Fruit fly (Drosophila melanogaster) whole organism, embryonic: Measurements from ENCODE around the gene yellow-e.

Source experiments
- Ada2b ChIP-seq: fragments of 200-800 bp; sonication (Bioruptor generic); IDR thresholded peaks from 2 replicates; pipeline ENCODE4 v1.3.6; 2022; ENCODE audit warnings: missing biosample characterization, missing genetic modification characterization
- CG10267 ChIP-seq: fragments of 200-800 bp; sonication (Bioruptor generic); optimal IDR thresholded peaks from 2 replicates; lab custom pipeline; 2018; ENCODE audit warnings: missing biosample characterization, mild to moderate bottlenecking, missing genetic modification characterization, moderate library complexity
- CG10431 ChIP-seq: fragments of 200-800 bp; sonication (Bioruptor generic); optimal IDR thresholded peaks from 3 replicates; lab custom pipeline; 2018; ENCODE audit warnings: missing biosample characterization, mild to moderate bottlenecking, missing genetic modification characterization
- CG10565 ChIP-seq: fragments of 200-800 bp; sonication (Bioruptor generic); optimal IDR thresholded peaks from 3 replicates; lab custom pipeline; 2016; ENCODE audit warnings: missing biosample characterization, mild to moderate bottlenecking, missing genetic modification characterization
- CG10979 ChIP-seq: fragments of 200-800 bp; sonication (Bioruptor generic); optimal IDR thresholded peaks from 2 replicates; lab custom pipeline; 2018; ENCODE audit warnings: missing biosample characterization, mild to moderate bottlenecking, missing genetic modification characterization, moderate library complexity
- CG15514 ChIP-seq: fragments of 200-800 bp; sonication (Bioruptor generic); optimal IDR thresholded peaks from 3 replicates; lab custom pipeline; 2017; ENCODE audit warnings: missing biosample characterization, missing genetic modification characterization, mild to moderate bottlenecking, moderate library complexity, missing genetic modification reagents
- CG16779 ChIP-seq: fragments of 200-800 bp; sonication (Bioruptor generic); IDR thresholded peaks from 2 replicates; pipeline ENCODE4 v1.3.6; 2022; ENCODE audit warnings: missing biosample characterization, missing genetic modification characterization
- CG17385 ChIP-seq: fragments of 200-800 bp; sonication (Bioruptor generic); optimal IDR thresholded peaks from 3 replicates; lab custom pipeline; 2018; ENCODE audit warnings: missing biosample characterization, mild to moderate bottlenecking, missing genetic modification characterization
- CG17829 ChIP-seq: fragments of 200-800 bp; optimal IDR thresholded peaks from 2 replicates; lab custom pipeline; 2019; ENCODE audit warnings: missing biosample characterization, mild to moderate bottlenecking, missing genetic modification characterization, moderate library complexity
- CG18476 ChIP-seq: fragments of 200-800 bp; sonication (Bioruptor generic); optimal IDR thresholded peaks from 2 replicates; lab custom pipeline; 2016; ENCODE audit warnings: missing biosample characterization, mild to moderate bottlenecking, missing genetic modification characterization
- CG18599 ChIP-seq: fragments of 200-800 bp; sonication (Bioruptor generic); optimal IDR thresholded peaks from 3 replicates; lab custom pipeline; 2017; ENCODE audit warnings: missing biosample characterization, missing genetic modification characterization, mild to moderate bottlenecking, moderate library complexity, missing genetic modification reagents
- CG18619 ChIP-seq: fragments of 200-800 bp; sonication (Bioruptor generic); optimal IDR thresholded peaks from 3 replicates; lab custom pipeline; 2017; ENCODE audit warnings: missing biosample characterization, mild to moderate bottlenecking, missing genetic modification characterization
- CG32532 ChIP-seq: fragments of 200-800 bp; sonication (Bioruptor generic); IDR thresholded peaks from 2 replicates; pipeline ENCODE4 v1.3.6; 2022; ENCODE audit warnings: missing biosample characterization, missing genetic modification characterization
- CG34422 ChIP-seq: fragments of 200-800 bp; sonication (Bioruptor generic); IDR thresholded peaks from 3 replicates; pipeline ENCODE4 v1.3.6; 2022; ENCODE audit warnings: missing biosample characterization, missing genetic modification characterization
- CG4707 ChIP-seq: fragments of 200-800 bp; sonication (Bioruptor generic); optimal IDR thresholded peaks from 2 replicates; lab custom pipeline; 2018; ENCODE audit warnings: missing biosample characterization, mild to moderate bottlenecking, missing genetic modification characterization, moderate library complexity
- CG6654 ChIP-seq: fragments of 200-800 bp; sonication (Bioruptor generic); optimal IDR thresholded peaks from 2 replicates; lab custom pipeline; 2017; ENCODE audit warnings: missing biosample characterization, mild to moderate bottlenecking, missing genetic modification characterization
- Dek ChIP-seq: fragments of 200-800 bp; sonication (Bioruptor generic); optimal IDR thresholded peaks from 3 replicates; lab custom pipeline; 2019; ENCODE audit warnings: missing biosample characterization, mild to moderate bottlenecking, missing genetic modification characterization, moderate library complexity
- Ets97D ChIP-seq: fragments of 200-800 bp; sonication (Bioruptor generic); optimal IDR thresholded peaks from 3 replicates; lab custom pipeline; 2016; ENCODE audit warnings: missing biosample characterization, missing genetic modification characterization
- Fer2 ChIP-seq: fragments of 200-800 bp; sonication (Bioruptor generic); optimal IDR thresholded peaks from 2 replicates; lab custom pipeline; 2018; ENCODE audit warnings: missing biosample characterization, mild to moderate bottlenecking, missing genetic modification characterization, moderate library complexity
- H15 ChIP-seq: fragments of 200-800 bp; sonication (Bioruptor generic); IDR thresholded peaks from 3 replicates; pipeline ENCODE4 v1.3.6; 2022; ENCODE audit warnings: missing biosample characterization, missing genetic modification characterization
- Hmr ChIP-seq: fragments of 200-800 bp; sonication (Bioruptor generic); optimal IDR thresholded peaks from 3 replicates; lab custom pipeline; 2017; ENCODE audit warnings: mild to moderate bottlenecking, missing biosample characterization, missing genetic modification reagents, missing genetic modification characterization
- Hr78 ChIP-seq, 2 experiments: fragments of 200-800 bp in 1 of 2; fragments of >200 bp in 1 of 2; sonication (Bioruptor generic) in 1 of 2; optimal IDR thresholded peaks; 2 replicates each; lab custom pipeline; 2017 to 2019; ENCODE audit warnings: missing biosample characterization in 2 of 2, missing genetic modification characterization in 2 of 2, mild to moderate bottlenecking in 1 of 2, moderate library complexity in 1 of 2
- Max ChIP-seq: fragments of 200-800 bp; sonication (Bioruptor generic); optimal IDR thresholded peaks from 2 replicates; lab custom pipeline; 2016; ENCODE audit warnings: missing biosample characterization, mild to moderate bottlenecking, missing genetic modification characterization
- Meics ChIP-seq: fragments of 200-800 bp; sonication (Bioruptor generic); optimal IDR thresholded peaks from 2 replicates; lab custom pipeline; 2017; ENCODE audit warnings: missing biosample characterization, mild to moderate bottlenecking, missing genetic modification characterization
- Nf-YB ChIP-seq: fragments of 200-800 bp; sonication (Bioruptor generic); optimal IDR thresholded peaks from 3 replicates; lab custom pipeline; 2019; ENCODE audit warnings: missing biosample characterization, mild to moderate bottlenecking, missing genetic modification characterization, moderate library complexity
- Six4 ChIP-seq: fragments of 200-800 bp; sonication (Bioruptor generic); optimal IDR thresholded peaks from 2 replicates; lab custom pipeline; 2016; ENCODE audit warnings: missing biosample characterization, missing genetic modification characterization
- Sox102F ChIP-seq: fragments of 200-800 bp; sonication (Bioruptor generic); optimal IDR thresholded peaks from 2 replicates; lab custom pipeline; 2018; ENCODE audit warnings: missing biosample characterization, mild to moderate bottlenecking, missing genetic modification characterization, moderate library complexity
- Xbp1 ChIP-seq: fragments of 200-800 bp; sonication (Bioruptor generic); optimal IDR thresholded peaks from 3 replicates; lab custom pipeline; 2016; ENCODE audit warnings: missing biosample characterization, mild to moderate bottlenecking, missing genetic modification characterization
- crc ChIP-seq: fragments of 200-800 bp; sonication (Bioruptor generic); optimal IDR thresholded peaks from 2 replicates; lab custom pipeline; 2016; ENCODE audit warnings: missing biosample characterization, missing genetic modification characterization
- cwo ChIP-seq: fragments of 200-800 bp; sonication (Bioruptor generic); optimal IDR thresholded peaks from 3 replicates; lab custom pipeline; 2017; ENCODE audit warnings: missing biosample characterization, missing genetic modification characterization, mild to moderate bottlenecking, moderate library complexity, missing genetic modification reagents
- danr ChIP-seq: fragments of 200-800 bp; sonication (Bioruptor generic); IDR thresholded peaks from 2 replicates; pipeline ENCODE4 v1.3.6; 2022; ENCODE audit warnings: missing biosample characterization, missing genetic modification characterization
- dati ChIP-seq: fragments of 200-800 bp; sonication (Bioruptor generic); IDR thresholded peaks from 2 replicates; pipeline ENCODE4 v1.3.6; 2022; ENCODE audit warnings: missing biosample characterization, missing genetic modification characterization
- dimm ChIP-seq: fragments of 200-800 bp; sonication (Bioruptor generic); IDR thresholded peaks from 2 replicates; pipeline ENCODE4 v1.3.6; 2022; ENCODE audit warnings: missing biosample characterization, missing genetic modification characterization
- dm ChIP-seq: fragments of 200-800 bp; sonication (Bioruptor generic); optimal IDR thresholded peaks from 3 replicates; lab custom pipeline; 2016; ENCODE audit warnings: missing biosample characterization, missing genetic modification characterization
- dpn ChIP-seq, 2 experiments: fragments of 200-800 bp; sonication (Bioruptor generic); optimal IDR thresholded peaks; 3 replicates each; lab custom pipeline; 2016; ENCODE audit warnings: missing biosample characterization in 2 of 2, missing genetic modification characterization in 2 of 2
- ewg ChIP-seq: fragments of 200-800 bp; sonication (Bioruptor generic); optimal IDR thresholded peaks from 3 replicates; lab custom pipeline; 2017; ENCODE audit warnings: mild to moderate bottlenecking, missing biosample characterization, missing genetic modification reagents, missing genetic modification characterization
- fd102C ChIP-seq: fragments of 200-800 bp; sonication (Bioruptor generic); optimal IDR thresholded peaks from 2 replicates; lab custom pipeline; 2018; ENCODE audit warnings: missing biosample characterization, mild to moderate bottlenecking, missing genetic modification characterization, moderate library complexity
- lmd ChIP-seq: fragments of 200-800 bp; sonication (Bioruptor generic); IDR thresholded peaks from 2 replicates; pipeline ENCODE4 v1.3.6; 2022; ENCODE audit warnings: missing biosample characterization, missing genetic modification characterization
- lola ChIP-seq, 3 experiments: fragments of >200 bp in 2 of 3; fragments of 200-800 bp in 1 of 3; sonication (Bioruptor generic) in 1 of 3; optimal IDR thresholded peaks; 2 replicates each; lab custom pipeline; 2017 to 2019; ENCODE audit warnings: missing biosample characterization in 3 of 3, missing genetic modification characterization in 3 of 3, mild to moderate bottlenecking in 1 of 3, moderate library complexity in 1 of 3
- lov ChIP-seq, 2 experiments: fragments of 200-800 bp in 1 of 2; fragments of >200 bp in 1 of 2; sonication (Bioruptor generic) in 1 of 2; IDR thresholded peaks in 1 of 2; optimal IDR thresholded peaks in 1 of 2; 2 replicates in 1 of 2; 3 replicates in 1 of 2; pipeline versions ENCODE4 v1.3.6 to Lab custom; 2017 to 2022; ENCODE audit warnings: missing biosample characterization in 1 of 2, missing genetic modification characterization in 1 of 2
- pzg ChIP-seq: fragments of 200-800 bp; sonication (Bioruptor generic); optimal IDR thresholded peaks from 3 replicates; lab custom pipeline; 2018; ENCODE audit warnings: missing biosample characterization, mild to moderate bottlenecking, missing genetic modification characterization, moderate library complexity
- ro ChIP-seq: fragments of 200-800 bp; sonication (Bioruptor generic); IDR thresholded peaks from 2 replicates; pipeline ENCODE4 v1.3.6; 2022; ENCODE audit warnings: missing biosample characterization, missing genetic modification characterization
- sc ChIP-seq, 3 experiments: fragments of >200 bp in 2 of 3; fragments of 200-800 bp in 1 of 3; sonication (Bioruptor generic) in 1 of 3; optimal IDR thresholded peaks; 2 replicates in 2 of 3; 3 replicates in 1 of 3; lab custom pipeline; 2017; ENCODE audit warnings: mild to moderate bottlenecking in 1 of 3, missing biosample characterization in 1 of 3, missing genetic modification characterization in 1 of 3, missing genetic modification reagents in 1 of 3
- scrt ChIP-seq: fragments of 200-800 bp; sonication (Bioruptor generic); optimal IDR thresholded peaks from 2 replicates; lab custom pipeline; 2018; ENCODE audit warnings: missing biosample characterization, mild to moderate bottlenecking, missing genetic modification characterization, moderate library complexity
- slp2 ChIP-seq: fragments of 200-800 bp; sonication (Bioruptor generic); optimal IDR thresholded peaks from 2 replicates; lab custom pipeline; 2016; ENCODE audit warnings: missing biosample characterization, missing genetic modification characterization
- trem ChIP-seq: fragments of 200-800 bp; optimal IDR thresholded peaks from 3 replicates; lab custom pipeline; 2019; ENCODE audit warnings: missing biosample characterization, mild to moderate bottlenecking, missing genetic modification characterization, moderate library complexity
- unpg ChIP-seq: fragments of 200-800 bp; sonication (Bioruptor generic); optimal IDR thresholded peaks from 3 replicates; lab custom pipeline; 2018; ENCODE audit warnings: missing biosample characterization, mild to moderate bottlenecking, missing genetic modification characterization, moderate library complexity
- wor ChIP-seq: fragments of 200-800 bp; sonication (Bioruptor generic); IDR thresholded peaks from 2 replicates; pipeline ENCODE4 v1.3.6; 2022; ENCODE audit warnings: missing biosample characterization, missing genetic modification characterization

The yellow-e gene

dm6 chr3R:13453955-13454354, 38.9 kb upstream of the yellow-e start (continued):
- TF ChIP-seq dpn (GFP tag; optimal IDR thresholded peaks at IDR 0.05; lab: Kevin White, UChicago) (peak; percentile 61 to 70), dm (GFP tag; lab: Kevin White, UChicago) (no peak), Hmr (GFP tag; lab: Kevin White, UChicago) (peak; percentile 73), Nf-YB (GFP tag; lab: Kevin White, UChicago) (no peak), pzg (no peak), wor (GFP tag; lab: Robert Waterston, UW) (no peak), scrt (GFP tag; lab: Kevin White, UChicago) (peak; percentile 57), ro (GFP tag; lab: Robert Waterston, UW) (no peak), dimm (GFP tag; lab: Robert Waterston, UW) (0 out of 2 replicates have a peak, but pooled peaks have one; percentile 12), ewg (GFP tag; lab: Kevin White, UChicago) (peak; percentile 27), lola (GFP tag; optimal IDR thresholded peaks at IDR 0.05; lab: Kevin White, UChicago) (peak in 1 of 3 experiments; percentile 49), Fer2 (tag; lab: Kevin White, UChicago) (no peak), slp2 (GFP tag; lab: Kevin White, UChicago) (no peak), trem (peak; percentile 26), Sox102F (peak; percentile 75), Ets97D (GFP tag; lab: Kevin White, UChicago) (no peak), Six4 (GFP tag; lab: Kevin White, UChicago) (peak; percentile 41), CG10267 (tag; lab: Kevin White, UChicago) (peak; percentile 68), CG4707 (GFP tag; lab: Kevin White, UChicago) (no peak), crc (GFP tag; lab: Kevin White, UChicago) (peak; percentile 16), lmd (GFP tag; lab: Robert Waterston, UW) (peak; percentile 79; the same call in 1 of the 2 replicates), Max (GFP tag; lab: Kevin White, UChicago) (peak; percentile 43), CG10431 (GFP tag; lab: Kevin White, UChicago) (no peak), CG32532 (GFP tag; lab: Robert Waterston, UW) (peak; percentile 92), Hr78 (GFP tag; optimal IDR thresholded peaks at IDR 0.05; lab: Kevin White, UChicago) (peak in 1 of 2 experiments; percentile 50), Ada2b (peak; percentile 76), CG10979 (tag; lab: Kevin White, UChicago) (peak; percentile 79), CG16779 (peak; percentile 56; the same call in 1 of the 2 replicates), dati (no peak), fd102C (no peak), CG17385 (GFP tag; lab: Kevin White, UChicago) (peak; percentile 60), danr (GFP tag; lab: Robert Waterston, UW) (peak; percentile 44), CG18476 (GFP tag; lab: Kevin White, UChicago) (peak; percentile 60), CG15514 (GFP tag; lab: Kevin White, UChicago) (peak; percentile 53), CG6654 (GFP tag; lab: Kevin White, UChicago) (peak; percentile 13), CG18599 (GFP tag; lab: Kevin White, UChicago) (peak; percentile 71), sc (optimal IDR thresholded peaks at IDR 0.05; lab: Kevin White, UChicago) (no peak), sc (GFP tag; optimal IDR thresholded peaks at IDR 0.05; lab: Kevin White, UChicago) (no peak), cwo (GFP tag; lab: Kevin White, UChicago) (peak; percentile 67), CG10565 (GFP tag; lab: Kevin White, UChicago) (no peak), CG34422 (GFP tag; lab: Robert Waterston, UW) (peak; percentile 66; the same call in 2 of the 3 replicates), unpg (peak; percentile 82), H15 (0 out of 3 replicates have a peak, but pooled peaks have one; percentile 53), Meics (GFP tag; lab: Kevin White, UChicago) (peak; percentile 81), CG17829 (peak; percentile 67), Dek (tag; lab: Kevin White, UChicago) (peak; percentile 75), Xbp1 (GFP tag; lab: Kevin White, UChicago) (peak; percentile 64), lov (optimal IDR thresholded peaks at IDR 0.05; lab: Kevin White, UChicago) (no peak), lov (GFP tag; IDR thresholded peaks at IDR 0.05; lab: Robert Waterston, UW) (0 out of 3 replicates have a peak, but pooled peaks have one; percentile 14), CG18619 (peak; percentile 64)
